Fruit fly (Drosophila melanogaster) whole organism, embryonic: ENCODE measurements around the gene CG42749.

ENCODE experiments used
- CG10147 ChIP-seq: fragments of 200-800 bp; sonication (Bioruptor generic); optimal IDR thresholded peaks from 2 replicates; lab custom pipeline; 2019; ENCODE audit warnings: missing biosample characterization, mild to moderate bottlenecking, missing genetic modification characterization, moderate library complexity
- CG10462 ChIP-seq: fragments of 200-800 bp; sonication (Bioruptor generic); optimal IDR thresholded peaks from 2 replicates; lab custom pipeline; 2016; ENCODE audit warnings: missing biosample characterization, missing genetic modification characterization
- CG11398 ChIP-seq: fragments of 200-800 bp; sonication (Bioruptor generic); optimal IDR thresholded peaks from 2 replicates; lab custom pipeline; 2016; ENCODE audit warnings: missing biosample characterization, missing genetic modification characterization
- CG12391 ChIP-seq: fragments of 200-800 bp; sonication (Bioruptor generic); optimal IDR thresholded peaks from 3 replicates; lab custom pipeline; 2018; ENCODE audit warnings: missing biosample characterization, mild to moderate bottlenecking, missing genetic modification characterization, moderate library complexity
- CG14441 ChIP-seq: fragments of 200-800 bp; sonication (Bioruptor generic); IDR thresholded peaks from 2 replicates; pipeline ENCODE4 v1.3.6; 2022; ENCODE audit warnings: missing biosample characterization, missing genetic modification characterization
- CG15601 ChIP-seq: fragments of 200-800 bp; sonication (Bioruptor generic); optimal IDR thresholded peaks from 3 replicates; lab custom pipeline; 2019; ENCODE audit warnings: missing biosample characterization, mild to moderate bottlenecking, missing genetic modification characterization, moderate library complexity
- CG15696 ChIP-seq: fragments of 200-800 bp; sonication (Bioruptor generic); optimal IDR thresholded peaks from 2 replicates; lab custom pipeline; 2019; ENCODE audit warnings: missing biosample characterization, mild to moderate bottlenecking, missing genetic modification characterization, moderate library complexity
- CG1602 ChIP-seq: fragments of 200-800 bp; sonication (Bioruptor generic); optimal IDR thresholded peaks from 3 replicates; lab custom pipeline; 2016; ENCODE audit warnings: missing biosample characterization, missing genetic modification characterization
- CG1832 ChIP-seq: fragments of 200-800 bp; sonication (Bioruptor generic); optimal IDR thresholded peaks from 2 replicates; lab custom pipeline; 2017; ENCODE audit warnings: missing biosample characterization, mild to moderate bottlenecking, missing genetic modification characterization, inconsistent platforms
- CG2199 ChIP-seq: fragments of 200-800 bp; sonication (Bioruptor generic); IDR thresholded peaks from 3 replicates; pipeline ENCODE4 v1.3.6; 2022; ENCODE audit warnings: missing biosample characterization, missing genetic modification characterization
- CG3163 ChIP-seq: fragments of 200-800 bp; sonication (Bioruptor generic); optimal IDR thresholded peaks from 3 replicates; lab custom pipeline; 2016; ENCODE audit warnings: missing biosample characterization, missing genetic modification characterization
- CG33213 ChIP-seq: fragments of 200-800 bp; sonication (Bioruptor generic); optimal IDR thresholded peaks from 3 replicates; lab custom pipeline; 2016; ENCODE audit warnings: missing biosample characterization, missing genetic modification characterization
- CG34422 ChIP-seq: fragments of 200-800 bp; sonication (Bioruptor generic); IDR thresholded peaks from 3 replicates; pipeline ENCODE4 v1.3.6; 2022; ENCODE audit warnings: missing biosample characterization, missing genetic modification characterization
- CG3726 ChIP-seq: fragments of 200-800 bp; sonication (Bioruptor generic); IDR thresholded peaks from 3 replicates; pipeline ENCODE4, ENCODE4 v1.3.6; 2022; ENCODE audit warnings: missing biosample characterization, missing genetic modification characterization
- CG6683 ChIP-seq: fragments of 200-800 bp; sonication (Bioruptor generic); optimal IDR thresholded peaks from 2 replicates; lab custom pipeline; 2017; ENCODE audit warnings: missing biosample characterization, mild to moderate bottlenecking, missing genetic modification characterization, missing genetic modification reagents
- Dfd ChIP-seq, 2 experiments: fragments of >200 bp; optimal IDR thresholded peaks; 2 replicates each; lab custom pipeline; 2017; ENCODE audit warnings: missing biosample characterization in 2 of 2, missing genetic modification characterization in 2 of 2
- Dll ChIP-seq: fragments of 200-800 bp; sonication (Bioruptor generic); IDR thresholded peaks from 4 replicates; pipeline ENCODE4 v1.3.6; 2022; ENCODE audit warnings: missing biosample characterization, missing genetic modification characterization; ENCODE audit not compliant: partially characterized antibody
- Dref ChIP-seq: fragments of 200-800 bp; sonication (Bioruptor generic); IDR thresholded peaks from 2 replicates; pipeline ENCODE4 v1.3.6; 2022; ENCODE audit warnings: missing biosample characterization, missing genetic modification characterization
- E2f2 ChIP-seq: fragments of 200-800 bp; sonication (Bioruptor generic); IDR thresholded peaks from 2 replicates; pipeline ENCODE4 v1.3.6; 2022; ENCODE audit warnings: missing biosample characterization, missing genetic modification characterization
- HmgZ ChIP-seq: fragments of 200-800 bp; sonication (Bioruptor generic); optimal IDR thresholded peaks from 2 replicates; lab custom pipeline; 2018; ENCODE audit warnings: missing biosample characterization, mild to moderate bottlenecking, missing genetic modification characterization
- NK7.1 ChIP-seq: fragments of 200-800 bp; sonication (Bioruptor generic); optimal IDR thresholded peaks from 3 replicates; lab custom pipeline; 2016; ENCODE audit warnings: missing biosample characterization, missing genetic modification characterization
- Trl ChIP-seq, 3 experiments: fragments of >200 bp in 2 of 3; fragments of 200-800 bp in 1 of 3; sonication (Bioruptor generic) in 1 of 3; optimal IDR thresholded peaks; 2 replicates in 1 of 3; 3 replicates in 2 of 3; lab custom pipeline; 2016 to 2017; ENCODE audit warnings: missing biosample characterization in 1 of 3, missing genetic modification characterization in 1 of 3
- bab2 ChIP-seq: fragments of 200-800 bp; sonication (Bioruptor generic); optimal IDR thresholded peaks from 2 replicates; lab custom pipeline; 2016; ENCODE audit warnings: missing biosample characterization, missing genetic modification characterization
- corto ChIP-seq: fragments of 200-800 bp; sonication (Bioruptor generic); optimal IDR thresholded peaks from 2 replicates; lab custom pipeline; 2016; ENCODE audit warnings: missing biosample characterization, mild to moderate bottlenecking, missing genetic modification characterization, moderate library complexity
- dan ChIP-seq: fragments of 200-800 bp; sonication (Bioruptor generic); IDR thresholded peaks from 2 replicates; pipeline ENCODE4 v1.3.6; 2022; ENCODE audit warnings: missing biosample characterization, missing genetic modification characterization
- dmrt11E ChIP-seq: fragments of 200-800 bp; sonication (Bioruptor generic); optimal IDR thresholded peaks from 3 replicates; lab custom pipeline; 2018; ENCODE audit warnings: missing biosample characterization, mild to moderate bottlenecking, missing genetic modification characterization, moderate library complexity
- dmrt99B ChIP-seq: fragments of 200-800 bp; sonication (Bioruptor generic); optimal IDR thresholded peaks from 2 replicates; lab custom pipeline; 2018; ENCODE audit warnings: missing biosample characterization, mild to moderate bottlenecking, missing genetic modification characterization, moderate library complexity
- fu2 ChIP-seq: fragments of 200-800 bp; sonication (Bioruptor generic); optimal IDR thresholded peaks from 2 replicates; lab custom pipeline; 2016; ENCODE audit warnings: missing biosample characterization, missing genetic modification characterization
- gce ChIP-seq: fragments of 200-800 bp; sonication (Bioruptor generic); IDR thresholded peaks from 3 replicates; pipeline ENCODE4 v1.3.6; 2022; ENCODE audit warnings: missing biosample characterization, missing genetic modification characterization
- gsb ChIP-seq: fragments of 200-800 bp; sonication (Bioruptor generic); IDR thresholded peaks from 2 replicates; pipeline ENCODE4 v1.3.6; 2022; ENCODE audit warnings: missing biosample characterization, missing genetic modification characterization
- gt ChIP-seq: fragments of 200-800 bp; sonication (Bioruptor generic); IDR thresholded peaks from 2 replicates; pipeline ENCODE4 v1.3.6; 2022; ENCODE audit warnings: missing biosample characterization, missing genetic modification characterization
- ham ChIP-seq: fragments of 200-800 bp; sonication (Bioruptor generic); IDR thresholded peaks from 2 replicates; pipeline ENCODE4 v1.3.6; 2022; ENCODE audit warnings: missing biosample characterization, missing genetic modification characterization
- hb ChIP-seq: fragments of 200-800 bp; sonication (Bioruptor generic); IDR thresholded peaks from 3 replicates; pipeline ENCODE4 v1.3.6; 2022; ENCODE audit warnings: missing biosample characterization, missing genetic modification characterization; ENCODE audit not compliant: partially characterized antibody
- jigr1 ChIP-seq: fragments of 200-800 bp; sonication (Bioruptor generic); IDR thresholded peaks from 3 replicates; pipeline ENCODE4 v1.3.6; 2022; ENCODE audit warnings: missing biosample characterization, missing genetic modification characterization
- klu ChIP-seq: fragments of 200-800 bp; sonication (Bioruptor generic); IDR thresholded peaks from 2 replicates; pipeline ENCODE4 v1.3.6; 2022; ENCODE audit warnings: missing biosample characterization, missing genetic modification characterization
- kni ChIP-seq: fragments of 200-800 bp; sonication (Bioruptor generic); optimal IDR thresholded peaks from 3 replicates; lab custom pipeline; 2017; ENCODE audit warnings: mild to moderate bottlenecking, missing biosample characterization, missing genetic modification reagents, missing genetic modification characterization
- nerfin-1 ChIP-seq: fragments of 200-800 bp; sonication (Bioruptor generic); optimal IDR thresholded peaks from 3 replicates; lab custom pipeline; 2019; ENCODE audit warnings: missing biosample characterization, mild to moderate bottlenecking, missing genetic modification characterization, moderate library complexity
- p53 ChIP-seq: fragments of 200-800 bp; sonication (Bioruptor generic); optimal IDR thresholded peaks from 2 replicates; lab custom pipeline; 2016; ENCODE audit warnings: missing biosample characterization, missing genetic modification characterization
- pb ChIP-seq: fragments of 200-800 bp; sonication (Bioruptor generic); optimal IDR thresholded peaks from 3 replicates; lab custom pipeline; 2016; ENCODE audit warnings: missing biosample characterization, missing genetic modification characterization
- phol ChIP-seq: fragments of 200-800 bp; sonication (Bioruptor generic); optimal IDR thresholded peaks from 3 replicates; lab custom pipeline; 2018; ENCODE audit warnings: missing biosample characterization, mild to moderate bottlenecking, missing genetic modification characterization, moderate library complexity
- ro ChIP-seq: fragments of 200-800 bp; sonication (Bioruptor generic); IDR thresholded peaks from 2 replicates; pipeline ENCODE4 v1.3.6; 2022; ENCODE audit warnings: missing biosample characterization, missing genetic modification characterization
- sqz ChIP-seq: fragments of 200-800 bp; sonication (Bioruptor generic); optimal IDR thresholded peaks from 3 replicates; lab custom pipeline; 2018; ENCODE audit warnings: missing biosample characterization, mild to moderate bottlenecking, missing genetic modification characterization
- trh ChIP-seq: fragments of 200-800 bp; sonication (Bioruptor generic); optimal IDR thresholded peaks from 2 replicates; lab custom pipeline; 2016; ENCODE audit warnings: missing biosample characterization, missing genetic modification characterization
- tup ChIP-seq: fragments of 200-800 bp; sonication (Bioruptor generic); optimal IDR thresholded peaks from 2 replicates; lab custom pipeline; 2016; ENCODE audit warnings: missing biosample characterization, mild to moderate bottlenecking, missing genetic modification characterization, moderate library complexity
- unpg ChIP-seq: fragments of 200-800 bp; sonication (Bioruptor generic); optimal IDR thresholded peaks from 3 replicates; lab custom pipeline; 2018; ENCODE audit warnings: missing biosample characterization, mild to moderate bottlenecking, missing genetic modification characterization, moderate library complexity
- usp ChIP-seq: fragments of >200 bp; optimal IDR thresholded peaks from 2 replicates; lab custom pipeline; 2017; ENCODE audit warnings: missing biosample characterization, missing genetic modification characterization
- vfl ChIP-seq: fragments of 200-800 bp; sonication (Bioruptor generic); optimal IDR thresholded peaks from 2 replicates; lab custom pipeline; 2016; ENCODE audit warnings: missing biosample characterization, missing genetic modification characterization
- yki ChIP-seq: fragments of >200 bp; optimal IDR thresholded peaks from 3 replicates; lab custom pipeline; 2018
- zen ChIP-seq: fragments of 200-800 bp; sonication (Bioruptor generic); optimal IDR thresholded peaks from 3 replicates; lab custom pipeline; 2018; ENCODE audit warnings: missing biosample characterization, mild to moderate bottlenecking, missing genetic modification characterization, moderate library complexity
- zfh1 ChIP-seq: fragments of 200-800 bp; sonication (Bioruptor generic); IDR thresholded peaks from 3 replicates; pipeline ENCODE4 v1.3.6; 2022; ENCODE audit warnings: missing biosample characterization, missing genetic modification characterization

CG42749 gene

dm6 chrX:5329266-5329898 is 33.5 kb downstream of the CG42749 start, which contains the start of the genes CG3309 and XRCC1 (continued):
- TF ChIP-seq Dll (GFP tag; lab: Robert Waterston, UW) (peak; percentile 92), NK7.1 (no peak), ham (GFP tag; lab: Robert Waterston, UW) (no peak), CG3163 (GFP tag; lab: Kevin White, UChicago) (no peak), gsb (GFP tag; lab: Robert Waterston, UW) (no peak), CG6683 (GFP tag; lab: Kevin White, UChicago) (no peak), kni (GFP tag; lab: Kevin White, UChicago) (no peak), HmgZ (tag; lab: Kevin White, UChicago) (no peak), usp (GFP tag; lab: Kevin White, UChicago) (no peak), dan (GFP tag; lab: Robert Waterston, UW) (no peak), yki (no peak), CG10147 (GFP tag; lab: Kevin White, UChicago) (peak; percentile 14), klu (GFP tag; lab: Robert Waterston, UW) (peak; percentile 51; the same call in 1 of the 2 replicates), pb (GFP tag; lab: Kevin White, UChicago) (no peak), CG33213 (GFP tag; lab: Kevin White, UChicago) (no peak), CG11398 (GFP tag; lab: Kevin White, UChicago) (no peak), CG10462 (peak; percentile 24), vfl (GFP tag; lab: Kevin White, UChicago) (no peak), CG1602 (peak; percentile 23), gce (GFP tag; lab: Robert Waterston, UW) (no peak), fu2 (GFP tag; lab: Kevin White, UChicago) (no peak), gt (GFP tag; lab: Robert Waterston, UW) (peak; percentile 28; the same call in 1 of the 2 replicates), sqz (GFP tag; lab: Kevin White, UChicago) (peak; percentile 89), hb (GFP tag; lab: Robert Waterston, UW) (peak; percentile 81), corto (no peak), CG3726 (GFP tag; lab: Robert Waterston, UW) (no peak), CG15696 (tag; lab: Kevin White, UChicago) (peak; percentile 42), CG34422 (GFP tag; lab: Robert Waterston, UW) (peak; percentile 78; the same call in 2 of the 3 replicates), trh (GFP tag; lab: Kevin White, UChicago) (no peak), Trl (optimal IDR thresholded peaks at IDR 0.05; lab: Kevin White, UChicago) (no peak), Trl (GFP tag; optimal IDR thresholded peaks at IDR 0.05; lab: Kevin White, UChicago) (no peak), p53 (GFP tag; lab: Kevin White, UChicago) (no peak), zfh1 (GFP tag; lab: Robert Waterston, UW) (peak; percentile 45; the same call in 1 of the 3 replicates), unpg (peak; percentile 47), ro (no peak), Dref (GFP tag; lab: Robert Waterston, UW) (0 out of 2 replicates have a peak, but pooled peaks have one; percentile 30), bab2 (GFP tag; lab: Kevin White, UChicago) (no peak), CG1832 (GFP tag; lab: Kevin White, UChicago) (no peak), tup (no peak), CG15601 (tag; lab: Kevin White, UChicago) (peak; percentile 16), Dfd (GFP tag; optimal IDR thresholded peaks at IDR 0.05; lab: Kevin White, UChicago) (no peak), CG2199 (GFP tag; lab: Robert Waterston, UW) (no peak), CG12391 (tag; lab: Kevin White, UChicago) (peak; percentile 73), phol (tag; lab: Kevin White, UChicago) (peak; percentile 61), nerfin-1 (no peak), dmrt11E (tag; lab: Kevin White, UChicago) (peak; percentile 58), E2f2 (GFP tag; lab: Robert Waterston, UW) (0 out of 2 replicates have a peak, but pooled peaks have one; percentile 5), dmrt99B (tag; lab: Kevin White, UChicago) (no peak), jigr1 (GFP tag; lab: Robert Waterston, UW) (no peak), CG14441 (GFP tag; lab: Robert Waterston, UW) (peak; percentile 35; the same call in 1 of the 2 replicates), zen (peak; percentile 41)
